Worm (Caenorhabditis elegans): ENCODE data around the gene C53A3.3.

DNA sequence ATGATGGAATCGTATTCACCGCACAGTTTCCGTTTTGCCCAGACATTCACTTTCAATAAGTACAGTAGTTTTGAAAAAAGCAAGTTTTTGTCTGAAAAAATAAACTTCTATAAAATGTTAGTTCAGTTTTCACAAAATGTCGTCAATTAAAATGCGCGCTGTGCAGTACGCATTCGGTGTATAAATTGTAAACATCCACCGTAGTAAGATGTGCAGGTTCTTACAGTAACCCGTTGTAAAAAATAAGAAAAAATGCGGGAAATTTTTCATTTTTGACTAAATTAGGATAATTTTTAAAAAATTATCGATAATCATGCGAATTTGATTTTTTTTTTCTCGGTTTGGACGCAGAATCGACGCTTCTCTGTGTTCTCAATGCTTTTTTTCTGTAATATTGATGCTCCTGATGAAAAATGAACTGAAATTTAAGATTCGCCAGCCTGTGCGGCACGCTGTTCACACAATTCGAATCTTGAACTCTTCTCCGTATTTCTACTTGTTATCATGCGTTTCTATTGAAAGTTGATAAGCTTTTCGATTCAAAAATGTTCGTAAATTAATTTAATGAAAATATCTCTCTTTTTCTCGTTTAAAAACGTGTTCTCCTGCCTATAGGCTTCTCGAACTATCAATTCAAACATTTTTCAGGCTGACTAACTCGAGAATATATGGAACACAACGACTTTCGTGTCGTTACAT, 38.9 kb upstream of the C53A3.3 start, which contains the start of gene rga-3:
- TF ChIP-seq lin-39 (tag; optimal IDR thresholded peaks at IDR 0.05) (no peak), elt-1 (tag; optimal IDR thresholded peaks at IDR 0.05) (no peak), zag-1 (tag; optimal IDR thresholded peaks at IDR 0.05) (no peak), unc-62 (GFP tag; optimal IDR thresholded peaks at IDR 0.05) (no peak), ZK546.5 (tag; optimal IDR thresholded peaks at IDR 0.05) (no peak), ama-1 (optimal IDR thresholded peaks at IDR 0.05) (no peak), fos-1 (tag; optimal IDR thresholded peaks at IDR 0.05) (no peak), pqm-1 (tag; optimal IDR thresholded peaks at IDR 0.05) (no peak)

Data from whole organism, L3 larva.